Worm (Caenorhabditis elegans) whole organism, early embryonic: ENCODE data around the gene C16D9.5.

Source experiments
- F13C5.2 ChIP-seq: sonication (generic microtip); optimal IDR thresholded peaks from 2 replicates; lab custom pipeline; 2017; ENCODE audit warnings: mild to moderate bottlenecking, missing genetic modification characterization, inconsistent platforms, missing compliant biosample characterization
- ama-1 ChIP-seq: fragments of 150-350 bp; optimal IDR thresholded peaks from 2 replicates; lab custom pipeline; 2014
- flt-1 ChIP-seq: fragments of 200-800 bp; sonication (Bioruptor generic); IDR thresholded peaks from 2 replicates; pipeline ENCODE4 v1.3.6; 2022; ENCODE audit warnings: missing genetic modification characterization, missing compliant biosample characterization
- hmbx-1 ChIP-seq: sonication (generic microtip); optimal IDR thresholded peaks from 2 replicates; lab custom pipeline; 2016; ENCODE audit warnings: mild to moderate bottlenecking, missing genetic modification characterization, missing compliant biosample characterization
- hmg-4 ChIP-seq: fragments of 200-800 bp; sonication (Bioruptor generic); optimal IDR thresholded peaks from 2 replicates; lab custom pipeline; 2018; ENCODE audit warnings: mild to moderate bottlenecking, missing genetic modification characterization, missing compliant biosample characterization
- hnd-1 ChIP-seq: sonication (generic microtip); optimal IDR thresholded peaks from 2 replicates; lab custom pipeline; 2016; ENCODE audit warnings: missing genetic modification characterization, missing compliant biosample characterization
- scrt-1 ChIP-seq: fragments of 200-800 bp; sonication (Bioruptor generic); IDR thresholded peaks from 2 replicates; pipeline ENCODE4 v1.3.6; 2022; ENCODE audit warnings: missing genetic modification characterization, missing compliant biosample characterization

ce11 chrV:8267275-8267674 is 21.9 kb upstream of the C16D9.5 start:
- TF ChIP-seq hmbx-1 = no peak
- no peak for TF ChIP-seq hnd-1
- TF ChIP-seq F13C5.2 (tag; lab: Kevin White, UChicago) = no peak
- no peak for TF ChIP-seq hmg-4 (GFP tag; lab: Kevin White, UChicago)
- TF ChIP-seq scrt-1 (GFP tag; lab: Robert Waterston, UW) = no peak
- no peak for TF ChIP-seq flt-1 (GFP tag; lab: Robert Waterston, UW)
- TF ChIP-seq ama-1 (lab: Kevin White, UChicago) = no peak
